Worm (Caenorhabditis elegans): ENCODE measurements around the gene C06E8.5.

ce11 chrIII:6991465-6991864 is 13.8 kb downstream of the C06E8.5 start:
- TF ChIP-seq snpc-4 (tag; optimal IDR thresholded peaks at IDR 0.05) = no peak
- no peak for TF ChIP-seq egl-27 (tag; optimal IDR thresholded peaks at IDR 0.05)
- no peak for TF ChIP-seq nhr-10 (tag; optimal IDR thresholded peaks at IDR 0.05)
- TF ChIP-seq unc-62 (GFP tag; optimal IDR thresholded peaks at IDR 0.05) = no peak
- TF ChIP-seq nhr-237 (tag; optimal IDR thresholded peaks at IDR 0.05) = no peak
- no peak for TF ChIP-seq ceh-82 (tag; optimal IDR thresholded peaks at IDR 0.05)
- no peak for TF ChIP-seq nhr-25 (tag; optimal IDR thresholded peaks at IDR 0.05)
- TF ChIP-seq nhr-12 (tag; optimal IDR thresholded peaks at IDR 0.05) = no peak
- TF ChIP-seq ceh-16 (tag; optimal IDR thresholded peaks at IDR 0.05) = no peak
- TF ChIP-seq lin-39 (tag; optimal IDR thresholded peaks at IDR 0.05) = no peak
- TF ChIP-seq R02D3.7 (tag; optimal IDR thresholded peaks at IDR 0.05) = no peak
- no peak for TF ChIP-seq zag-1 (tag; optimal IDR thresholded peaks at IDR 0.05)
- TF ChIP-seq skn-1 (tag; optimal IDR thresholded peaks at IDR 0.05) = no peak
- no peak for TF ChIP-seq mbf-1 (tag; optimal IDR thresholded peaks at IDR 0.05)
